Worm (Caenorhabditis elegans) whole organism, mixed stage, embryonic: Measurements from ENCODE around the gene Y61A9LA.4.
"Not testable (repeated sequence)": the region's sequence is repeated elsewhere in the genome, so short reads cannot be mapped to it uniquely, and the experiment has no call there.

Experiments
- blmp-1 ChIP-seq: fragments of 150-350 bp; optimal IDR thresholded peaks from 2 replicates; lab custom pipeline; 2014; ENCODE audit warnings: missing biosample characterization, missing genetic modification characterization
- ceh-39 ChIP-seq: fragments of 150-350 bp; optimal IDR thresholded peaks from 2 replicates; lab custom pipeline; 2014; ENCODE audit warnings: missing biosample characterization, missing genetic modification characterization
- ceh-43 ChIP-seq: fragments of 200-800 bp; sonication (Bioruptor generic); optimal IDR thresholded peaks from 2 replicates; lab custom pipeline; 2018; ENCODE audit warnings: mild to moderate bottlenecking, missing genetic modification characterization, moderate library complexity, missing compliant biosample characterization
- ceh-83 ChIP-seq: fragments of 200-800 bp; sonication (Bioruptor generic); optimal IDR thresholded peaks from 2 replicates; lab custom pipeline; 2018; ENCODE audit warnings: mild to moderate bottlenecking, missing genetic modification characterization, missing compliant biosample characterization
- ces-1 ChIP-seq: fragments of 150-350 bp; optimal IDR thresholded peaks from 2 replicates; lab custom pipeline; 2014; ENCODE audit warnings: missing biosample characterization, missing genetic modification reagents, missing genetic modification characterization
- cnd-1 ChIP-seq: fragments of 200-800 bp; sonication (Bioruptor generic); optimal IDR thresholded peaks from 2 replicates; lab custom pipeline; 2018; ENCODE audit warnings: mild to moderate bottlenecking, missing genetic modification characterization, missing compliant biosample characterization
- drap-1 ChIP-seq: fragments of 200-800 bp; sonication (Bioruptor generic); optimal IDR thresholded peaks from 3 replicates; lab custom pipeline; 2018; ENCODE audit warnings: mild to moderate bottlenecking, missing genetic modification characterization, missing compliant biosample characterization
- elt-1 ChIP-seq: sonication (generic microtip); optimal IDR thresholded peaks from 2 replicates; lab custom pipeline; 2017; ENCODE audit warnings: missing genetic modification characterization, mild to moderate bottlenecking, missing compliant biosample characterization, antibody characterized with exemption, moderate library complexity, borderline replicate concordance; ENCODE audit not compliant: insufficient read depth
- elt-3 ChIP-seq: fragments of 150-350 bp; optimal IDR thresholded peaks from 2 replicates; lab custom pipeline; 2014; ENCODE audit warnings: missing biosample characterization, missing genetic modification characterization
- flh-1 ChIP-seq: fragments of 200-800 bp; sonication (Bioruptor generic); optimal IDR thresholded peaks from 2 replicates; lab custom pipeline; 2018; ENCODE audit warnings: mild to moderate bottlenecking, missing genetic modification characterization, moderate library complexity, missing compliant biosample characterization
- lsy-2 ChIP-seq: fragments of 150-350 bp; optimal IDR thresholded peaks from 2 replicates; lab custom pipeline; 2014; ENCODE audit warnings: missing biosample characterization, missing genetic modification characterization
- mab-5 ChIP-seq: fragments of 150-350 bp; optimal IDR thresholded peaks from 2 replicates; lab custom pipeline; 2014; ENCODE audit warnings: missing biosample characterization, missing genetic modification characterization
- mep-1 ChIP-seq: fragments of 150-350 bp; optimal IDR thresholded peaks from 2 replicates; lab custom pipeline; 2017; ENCODE audit warnings: missing biosample characterization, missing genetic modification reagents, missing genetic modification characterization, inconsistent platforms
- mls-2 ChIP-seq: sonication (generic microtip); optimal IDR thresholded peaks from 2 replicates; lab custom pipeline; 2016; ENCODE audit warnings: mild to moderate bottlenecking, missing genetic modification characterization, moderate library complexity, missing compliant biosample characterization
- nhr-12 ChIP-seq: fragments of 150-350 bp; optimal IDR thresholded peaks from 2 replicates; lab custom pipeline; 2014; ENCODE audit warnings: missing biosample characterization, missing genetic modification characterization
- nhr-2 ChIP-seq: fragments of 150-350 bp; optimal IDR thresholded peaks from 2 replicates; lab custom pipeline; 2014; ENCODE audit warnings: missing biosample characterization, missing genetic modification characterization
- nhr-237 ChIP-seq: fragments of 150-350 bp; optimal IDR thresholded peaks from 2 replicates; lab custom pipeline; 2014; ENCODE audit warnings: missing biosample characterization, missing genetic modification characterization
- nhr-28 ChIP-seq: fragments of 150-350 bp; optimal IDR thresholded peaks from 2 replicates; lab custom pipeline; 2014; ENCODE audit warnings: missing biosample characterization, missing genetic modification characterization
- pha-4 ChIP-seq: fragments of 150-350 bp; optimal IDR thresholded peaks from 2 replicates; lab custom pipeline; 2018; ENCODE audit warnings: missing biosample characterization, missing genetic modification reagents, missing genetic modification characterization
- sem-2 ChIP-seq: fragments of 200-800 bp; sonication (Bioruptor generic); optimal IDR thresholded peaks from 2 replicates; lab custom pipeline; 2018; ENCODE audit warnings: mild to moderate bottlenecking, missing genetic modification characterization, missing compliant biosample characterization
- sptf-1 ChIP-seq: sonication (generic microtip); optimal IDR thresholded peaks from 2 replicates; lab custom pipeline; 2017; ENCODE audit warnings: mild to moderate bottlenecking, missing genetic modification characterization, moderate library complexity, missing compliant biosample characterization
- tbx-8 ChIP-seq: fragments of 200-800 bp; sonication (Bioruptor generic); optimal IDR thresholded peaks from 2 replicates; lab custom pipeline; 2018; ENCODE audit warnings: mild to moderate bottlenecking, missing genetic modification characterization, moderate library complexity, missing compliant biosample characterization
- unc-120 ChIP-seq: sonication (generic microtip); optimal IDR thresholded peaks from 2 replicates; lab custom pipeline; 2017; ENCODE audit warnings: missing genetic modification characterization, missing compliant biosample characterization; ENCODE audit not compliant: poor library complexity, severe bottlenecking
- zip-8 ChIP-seq: fragments of 150-350 bp; optimal IDR thresholded peaks from 2 replicates; lab custom pipeline; 2014; ENCODE audit warnings: missing biosample characterization, missing genetic modification characterization
- ztf-11 ChIP-seq: fragments of 150-350 bp; optimal IDR thresholded peaks from 2 replicates; lab custom pipeline; 2014; ENCODE audit warnings: missing biosample characterization, missing genetic modification characterization

The Y61A9LA.4 gene

DNA sequence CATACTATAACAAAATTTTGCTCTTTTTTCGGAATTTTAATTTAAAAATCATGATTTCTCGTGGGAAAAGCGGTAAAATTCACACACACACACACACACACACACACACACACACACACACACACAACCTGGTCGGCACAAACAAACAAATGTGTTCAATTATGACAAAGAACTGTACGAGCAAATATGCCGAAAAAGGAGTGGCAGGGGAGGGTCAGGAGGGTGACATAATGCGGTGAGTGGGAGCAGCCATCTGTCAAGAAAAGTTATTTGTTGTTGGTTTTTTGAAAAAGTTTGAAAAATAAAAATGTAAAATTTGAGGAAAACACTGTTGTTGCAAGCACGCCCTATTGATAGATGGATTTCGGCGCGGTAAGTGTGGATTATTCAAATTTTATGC, 8.6 kb upstream of the Y61A9LA.4 start:
- TF ChIP-seq nhr-2 (tag; lab: Kevin White, UChicago) = peak; percentile 56
- TF ChIP-seq unc-120 (tag; lab: Kevin White, UChicago) = no peak
- no peak for TF ChIP-seq mab-5 (tag; lab: Kevin White, UChicago)
- no peak for TF ChIP-seq flh-1

DNA sequence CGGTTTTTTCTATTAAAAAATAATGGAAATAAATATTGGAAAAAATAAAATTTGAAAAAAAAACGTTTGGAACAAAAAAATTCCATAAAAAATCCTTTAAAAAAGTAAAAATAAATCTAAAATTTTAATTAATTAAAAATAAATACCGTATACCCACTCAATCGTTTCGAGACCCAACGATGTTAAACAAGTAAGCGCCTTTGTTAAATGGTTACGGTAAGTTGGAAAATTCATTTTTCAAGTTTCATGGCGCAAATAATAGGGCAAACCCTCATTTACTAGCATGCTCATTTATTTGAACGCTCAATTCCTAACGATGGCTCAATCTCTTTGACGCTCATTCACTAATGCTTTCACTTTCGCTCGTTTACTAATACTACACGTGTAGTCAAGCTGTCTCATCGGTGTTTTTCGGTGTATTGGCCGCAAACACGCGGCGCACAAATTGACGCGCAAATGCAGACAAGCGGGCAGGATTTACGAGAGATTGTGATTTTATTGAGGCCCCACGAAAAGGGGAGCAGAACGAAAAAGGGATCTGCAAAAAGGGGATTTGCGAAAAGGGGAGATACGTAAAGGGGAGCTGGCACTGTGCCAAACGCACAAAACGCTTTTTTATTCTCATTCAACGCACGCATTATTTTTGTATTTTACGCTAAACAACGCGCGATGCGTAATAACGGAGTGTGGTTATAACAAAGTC, 8.0 kb upstream of the Y61A9LA.4 start:
- peak; percentile 3 for TF ChIP-seq ces-1 (GFP tag; lab: Kevin White, UChicago)

DNA sequence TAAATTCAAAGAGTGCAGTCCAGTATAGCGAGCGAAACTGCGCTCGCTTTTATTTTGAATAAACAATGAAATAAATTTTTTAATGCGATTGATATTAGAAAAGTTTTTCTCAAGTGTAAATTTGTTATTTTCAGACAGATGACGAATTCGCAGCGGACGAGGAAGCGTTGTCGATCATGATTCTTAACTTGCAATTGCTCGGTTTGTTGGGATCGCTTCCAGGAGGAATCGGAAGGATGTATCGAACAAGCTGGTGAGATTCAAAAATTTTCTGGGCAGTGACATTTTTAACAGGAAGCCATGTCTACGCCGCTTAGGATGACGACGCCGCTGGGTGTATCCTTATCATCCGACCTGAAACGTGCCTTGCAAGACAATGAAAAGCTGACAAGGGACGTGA, 7.0 kb upstream of the Y61A9LA.4 start, which contains the start of gene Y61A9LA.12:
Y61A9LA.12 (plus strand) TSS at position 301 of the 400 bp plus-strand sequence.
- TF ChIP-seq mls-2; elt-1 (tag; lab: Kevin White, UChicago); nhr-12: not testable (repeated sequence)

ce11 chrV:4559701-4560100, 840 bp upstream of the Y61A9LA.4 start, which contains the start of gene Y61A9LA.7:
Gene Y61A9LA.7 (minus strand): TSS chrV:4559801.
- no peak for TF ChIP-seq tbx-8 (GFP tag; lab: Kevin White, UChicago)
- no peak for TF ChIP-seq nhr-2 (tag; lab: Kevin White, UChicago)
- no peak for TF ChIP-seq flh-1
- TF ChIP-seq ceh-83 = no peak
- TF ChIP-seq pha-4 (tag; lab: Kevin White, UChicago) = no peak
- TF ChIP-seq ceh-43 (GFP tag; lab: Kevin White, UChicago) = no peak
- no peak for TF ChIP-seq cnd-1 (tag; lab: Kevin White, UChicago)
- TF ChIP-seq ceh-39 (tag; lab: Kevin White, UChicago) = no peak
- no peak for TF ChIP-seq ztf-11 (tag; lab: Kevin White, UChicago)
- TF ChIP-seq zip-8 (tag; lab: Kevin White, UChicago) = no peak
- TF ChIP-seq sptf-1 = no peak

ce11 chrV:4562493-4562892, 2.0 kb downstream of the Y61A9LA.4 start:
- TF ChIP-seq zip-8 (tag; lab: Kevin White, UChicago) = no peak
- no peak for TF ChIP-seq sem-2 (GFP tag; lab: Kevin White, UChicago)
- TF ChIP-seq drap-1 (GFP tag; lab: Kevin White, UChicago) = no peak
- TF ChIP-seq nhr-237 (tag; lab: Kevin White, UChicago) = no peak
- TF ChIP-seq blmp-1 = no peak
- TF ChIP-seq nhr-2 (tag; lab: Kevin White, UChicago) = no peak
- no peak for TF ChIP-seq nhr-28 (tag; lab: Kevin White, UChicago)
- TF ChIP-seq elt-1 (tag; lab: Kevin White, UChicago) = no peak
- TF ChIP-seq mab-5 (tag; lab: Kevin White, UChicago) = no peak
- no peak for TF ChIP-seq flh-1
- no peak for TF ChIP-seq ceh-43 (GFP tag; lab: Kevin White, UChicago)
- no peak for TF ChIP-seq pha-4 (tag; lab: Kevin White, UChicago)
- TF ChIP-seq elt-3 (tag; lab: Kevin White, UChicago) = no peak
- no peak for TF ChIP-seq lsy-2 (tag; lab: Kevin White, UChicago)
- TF ChIP-seq, all 35 proteins: peak for 0

- TF ChIP-seq ces-1 (GFP tag; lab: Kevin White, UChicago) = peak; percentile 69
- peak; percentile 7 for TF ChIP-seq mep-1
- TF ChIP-seq unc-120 (tag; lab: Kevin White, UChicago) = peak; percentile 85
- TF ChIP-seq lsy-2 (tag; lab: Kevin White, UChicago) = peak; percentile 7
- TF ChIP-seq elt-3 (tag; lab: Kevin White, UChicago) = no peak
- no peak for TF ChIP-seq ceh-43 (GFP tag; lab: Kevin White, UChicago)
Observed at ce11 chrV:4569999-4570627, 9.6 kb downstream of the Y61A9LA.4 start, which contains the start of gene sut-2. Gene sut-2 (minus strand): TSS chrV:4570049.
